Fruit fly (Drosophila melanogaster) whole organism, embryonic: Measurements from ENCODE around the gene CG17325.

ENCODE experiments used
- Abd-B ChIP-seq: fragments of 200-800 bp; sonication (Bioruptor generic); optimal IDR thresholded peaks from 2 replicates; lab custom pipeline; 2018; ENCODE audit warnings: missing biosample characterization, mild to moderate bottlenecking, missing genetic modification characterization, moderate library complexity
- BEAF-32 ChIP-seq: fragments of 200-800 bp; sonication (Bioruptor generic); optimal IDR thresholded peaks from 3 replicates; lab custom pipeline; 2017; ENCODE audit warnings: missing biosample characterization, missing genetic modification characterization, mild to moderate bottlenecking, moderate library complexity, missing genetic modification reagents
- CG11696 ChIP-seq: fragments of 200-800 bp; sonication (Bioruptor generic); IDR thresholded peaks from 2 replicates; pipeline ENCODE4 v1.3.6; 2022; ENCODE audit warnings: missing biosample characterization, missing genetic modification characterization
- CG12942 ChIP-seq: fragments of 200-800 bp; sonication (Bioruptor generic); optimal IDR thresholded peaks from 3 replicates; lab custom pipeline; 2016; ENCODE audit warnings: missing biosample characterization, missing genetic modification characterization
- CG15601 ChIP-seq: fragments of 200-800 bp; sonication (Bioruptor generic); optimal IDR thresholded peaks from 3 replicates; lab custom pipeline; 2019; ENCODE audit warnings: missing biosample characterization, mild to moderate bottlenecking, missing genetic modification characterization, moderate library complexity
- CG17385 ChIP-seq: fragments of 200-800 bp; sonication (Bioruptor generic); optimal IDR thresholded peaks from 3 replicates; lab custom pipeline; 2018; ENCODE audit warnings: missing biosample characterization, mild to moderate bottlenecking, missing genetic modification characterization
- CG17802 ChIP-seq: fragments of 200-800 bp; sonication (Bioruptor generic); optimal IDR thresholded peaks from 2 replicates; lab custom pipeline; 2018; ENCODE audit warnings: missing biosample characterization, mild to moderate bottlenecking, missing genetic modification characterization, moderate library complexity
- CG2199 ChIP-seq: fragments of 200-800 bp; sonication (Bioruptor generic); IDR thresholded peaks from 3 replicates; pipeline ENCODE4 v1.3.6; 2022; ENCODE audit warnings: missing biosample characterization, missing genetic modification characterization
- CG4360 ChIP-seq: fragments of 200-800 bp; sonication (Bioruptor generic); IDR thresholded peaks from 2 replicates; pipeline ENCODE4 v1.3.6; 2022; ENCODE audit warnings: missing biosample characterization, missing genetic modification characterization
- CG7271 ChIP-seq: fragments of 200-800 bp; sonication (Bioruptor generic); optimal IDR thresholded peaks from 2 replicates; lab custom pipeline; 2018; ENCODE audit warnings: missing biosample characterization, mild to moderate bottlenecking, missing genetic modification characterization, moderate library complexity
- CG8944 ChIP-seq: fragments of 200-800 bp; sonication (Bioruptor generic); optimal IDR thresholded peaks from 3 replicates; lab custom pipeline; 2016; ENCODE audit warnings: missing biosample characterization, missing genetic modification characterization
- CG9215 ChIP-seq: fragments of 200-800 bp; sonication (Bioruptor generic); IDR thresholded peaks from 2 replicates; pipeline ENCODE4 v1.3.6; 2022; ENCODE audit warnings: missing biosample characterization, missing genetic modification characterization
- CG9609 ChIP-seq: fragments of 200-800 bp; sonication (Bioruptor generic); optimal IDR thresholded peaks from 3 replicates; lab custom pipeline; 2016; ENCODE audit warnings: missing biosample characterization, missing genetic modification characterization
- D ChIP-seq, 2 experiments: fragments of 200-800 bp in 1 of 2; fragments of >200 bp in 1 of 2; sonication (Bioruptor generic) in 1 of 2; optimal IDR thresholded peaks; 2 replicates in 1 of 2; 3 replicates in 1 of 2; lab custom pipeline; 2017; ENCODE audit warnings: mild to moderate bottlenecking in 1 of 2, missing biosample characterization in 1 of 2, missing genetic modification characterization in 1 of 2, missing genetic modification reagents in 1 of 2
- Ets65A ChIP-seq: fragments of 200-800 bp; sonication (Bioruptor generic); peaks from one replicate; lab custom pipeline; 2016; ENCODE audit warnings: missing biosample characterization, missing genetic modification characterization
- Gsc ChIP-seq: fragments of 200-800 bp; sonication (Bioruptor generic); IDR thresholded peaks from 2 replicates; pipeline ENCODE4 v1.3.6; 2022; ENCODE audit warnings: missing biosample characterization, missing genetic modification characterization
- HLH54F ChIP-seq: fragments of 200-800 bp; sonication (Bioruptor generic); optimal IDR thresholded peaks from 3 replicates; lab custom pipeline; 2016; ENCODE audit warnings: missing biosample characterization, missing genetic modification characterization
- Hmx ChIP-seq: fragments of 200-800 bp; sonication (Bioruptor generic); optimal IDR thresholded peaks from 2 replicates; lab custom pipeline; 2016; ENCODE audit warnings: missing biosample characterization, missing genetic modification characterization
- Kr ChIP-seq: fragments of 200-800 bp; sonication (Bioruptor generic); optimal IDR thresholded peaks from 2 replicates; lab custom pipeline; 2017; ENCODE audit warnings: missing biosample characterization, mild to moderate bottlenecking, missing genetic modification characterization
- MBD-R2 ChIP-seq: fragments of 200-800 bp; sonication (Bioruptor generic); IDR thresholded peaks from 2 replicates; pipeline ENCODE4 v1.3.6; 2022; ENCODE audit warnings: missing biosample characterization, missing genetic modification characterization
- NfI ChIP-seq: fragments of 200-800 bp; sonication (Bioruptor generic); optimal IDR thresholded peaks from 3 replicates; lab custom pipeline; 2018; ENCODE audit warnings: missing biosample characterization, mild to moderate bottlenecking, missing genetic modification characterization, moderate library complexity
- Poxn ChIP-seq: fragments of 200-800 bp; sonication (Bioruptor generic); IDR thresholded peaks from 2 replicates; pipeline ENCODE4 v1.3.6; 2022; ENCODE audit warnings: missing biosample characterization, missing genetic modification characterization
- Sox102F ChIP-seq: fragments of 200-800 bp; sonication (Bioruptor generic); optimal IDR thresholded peaks from 2 replicates; lab custom pipeline; 2018; ENCODE audit warnings: missing biosample characterization, mild to moderate bottlenecking, missing genetic modification characterization, moderate library complexity
- Stat92E ChIP-seq, 3 experiments: fragments of >200 bp in 2 of 3; fragments of 200-800 bp in 1 of 3; sonication (Bioruptor generic) in 1 of 3; optimal IDR thresholded peaks; 2 replicates each; lab custom pipeline; 2017 to 2019; ENCODE audit warnings: missing biosample characterization in 3 of 3, missing genetic modification characterization in 3 of 3, mild to moderate bottlenecking in 1 of 3, moderate library complexity in 1 of 3
- TFAM ChIP-seq: fragments of 200-800 bp; sonication (Bioruptor generic); optimal IDR thresholded peaks from 2 replicates; lab custom pipeline; 2017; ENCODE audit warnings: missing biosample characterization, missing genetic modification characterization, inconsistent platforms
- Tbp ChIP-seq: fragments of >200 bp; optimal IDR thresholded peaks from 2 replicates; lab custom pipeline; 2018; ENCODE audit warnings: missing biosample characterization, missing genetic modification characterization
- Trl ChIP-seq, 3 experiments: fragments of >200 bp in 2 of 3; fragments of 200-800 bp in 1 of 3; sonication (Bioruptor generic) in 1 of 3; optimal IDR thresholded peaks; 2 replicates in 1 of 3; 3 replicates in 2 of 3; lab custom pipeline; 2016 to 2017; ENCODE audit warnings: missing biosample characterization in 1 of 3, missing genetic modification characterization in 1 of 3
- Usf ChIP-seq: fragments of 200-800 bp; sonication (Bioruptor generic); optimal IDR thresholded peaks from 2 replicates; lab custom pipeline; 2017; ENCODE audit warnings: missing genotype, missing biosample characterization, missing genetic modification characterization
- Xbp1 ChIP-seq: fragments of 200-800 bp; sonication (Bioruptor generic); optimal IDR thresholded peaks from 3 replicates; lab custom pipeline; 2016; ENCODE audit warnings: missing biosample characterization, mild to moderate bottlenecking, missing genetic modification characterization
- cg ChIP-seq: fragments of 200-800 bp; sonication (Bioruptor generic); optimal IDR thresholded peaks from 3 replicates; lab custom pipeline; 2019; ENCODE audit warnings: missing biosample characterization, mild to moderate bottlenecking, missing genetic modification characterization, moderate library complexity
- da ChIP-seq: fragments of 200-800 bp; sonication (Bioruptor generic); optimal IDR thresholded peaks from 2 replicates; lab custom pipeline; 2016; ENCODE audit warnings: missing biosample characterization, missing genetic modification characterization
- dysf ChIP-seq: fragments of 200-800 bp; sonication (Bioruptor generic); IDR thresholded peaks from 3 replicates; pipeline ENCODE4 v1.3.6; 2022; ENCODE audit warnings: missing biosample characterization, missing genetic modification characterization
- gcm ChIP-seq: fragments of 200-800 bp; sonication (Bioruptor generic); optimal IDR thresholded peaks from 2 replicates; lab custom pipeline; 2019; ENCODE audit warnings: missing biosample characterization, mild to moderate bottlenecking, missing genetic modification characterization, moderate library complexity
- ham ChIP-seq: fragments of 200-800 bp; sonication (Bioruptor generic); IDR thresholded peaks from 2 replicates; pipeline ENCODE4 v1.3.6; 2022; ENCODE audit warnings: missing biosample characterization, missing genetic modification characterization
- jigr1 ChIP-seq: fragments of 200-800 bp; sonication (Bioruptor generic); IDR thresholded peaks from 3 replicates; pipeline ENCODE4 v1.3.6; 2022; ENCODE audit warnings: missing biosample characterization, missing genetic modification characterization
- lov ChIP-seq, 2 experiments: fragments of 200-800 bp in 1 of 2; fragments of >200 bp in 1 of 2; sonication (Bioruptor generic) in 1 of 2; IDR thresholded peaks in 1 of 2; optimal IDR thresholded peaks in 1 of 2; 2 replicates in 1 of 2; 3 replicates in 1 of 2; pipeline versions ENCODE4 v1.3.6 to Lab custom; 2017 to 2022; ENCODE audit warnings: missing biosample characterization in 1 of 2, missing genetic modification characterization in 1 of 2
- org-1 ChIP-seq: fragments of 200-800 bp; sonication (Bioruptor generic); optimal IDR thresholded peaks from 2 replicates; lab custom pipeline; 2017; ENCODE audit warnings: missing biosample characterization, missing genetic modification characterization
- sna ChIP-seq: fragments of 200-800 bp; sonication (Bioruptor generic); IDR thresholded peaks from 2 replicates; pipeline ENCODE4 v1.3.6; 2022; ENCODE audit warnings: missing biosample characterization, missing genetic modification characterization; ENCODE audit not compliant: partially characterized antibody
- sr ChIP-seq: fragments of 200-800 bp; sonication (Bioruptor generic); IDR thresholded peaks from 3 replicates; pipeline ENCODE4 v1.3.6; 2022; ENCODE audit warnings: missing biosample characterization, missing genetic modification characterization
- twi ChIP-seq: fragments of 200-800 bp; optimal IDR thresholded peaks from 2 replicates; lab custom pipeline; 2019; ENCODE audit warnings: missing biosample characterization, mild to moderate bottlenecking, missing genetic modification characterization, moderate library complexity
- unpg ChIP-seq: fragments of 200-800 bp; sonication (Bioruptor generic); optimal IDR thresholded peaks from 3 replicates; lab custom pipeline; 2018; ENCODE audit warnings: missing biosample characterization, mild to moderate bottlenecking, missing genetic modification characterization, moderate library complexity
- z ChIP-seq: fragments of 200-800 bp; sonication (Bioruptor generic); IDR thresholded peaks from 3 replicates; pipeline ENCODE4 v1.3.6; 2022; ENCODE audit warnings: missing biosample characterization, missing genetic modification characterization
- zen ChIP-seq: fragments of 200-800 bp; sonication (Bioruptor generic); optimal IDR thresholded peaks from 3 replicates; lab custom pipeline; 2018; ENCODE audit warnings: missing biosample characterization, mild to moderate bottlenecking, missing genetic modification characterization, moderate library complexity
- zen2 ChIP-seq: fragments of 200-800 bp; sonication (Bioruptor generic); IDR thresholded peaks from 3 replicates; pipeline ENCODE4 v1.3.6; 2022; ENCODE audit warnings: missing biosample characterization, missing genetic modification characterization; ENCODE audit not compliant: partially characterized antibody

Gene CG17325

dm6 chr2L:18796446-18796845 is 16.0 kb upstream of the CG17325 start (continued):
- TF ChIP-seq ham (GFP tag; lab: Robert Waterston, UW), result no peak
- TF ChIP-seq CG12942 (GFP tag; lab: Kevin White, UChicago), result no peak
- no peak for TF ChIP-seq Xbp1 (GFP tag; lab: Kevin White, UChicago)
- TF ChIP-seq da (GFP tag; lab: Kevin White, UChicago), result no peak
- TF ChIP-seq TFAM (GFP tag; lab: Kevin White, UChicago), result no peak
- TF ChIP-seq CG8944, result no peak
- TF ChIP-seq sr (GFP tag; lab: Robert Waterston, UW), result peak; percentile 30; the same call in 1 of the 3 replicates
- no peak for TF ChIP-seq Kr
- no peak for TF ChIP-seq sna
- no peak for TF ChIP-seq Tbp

DNA sequence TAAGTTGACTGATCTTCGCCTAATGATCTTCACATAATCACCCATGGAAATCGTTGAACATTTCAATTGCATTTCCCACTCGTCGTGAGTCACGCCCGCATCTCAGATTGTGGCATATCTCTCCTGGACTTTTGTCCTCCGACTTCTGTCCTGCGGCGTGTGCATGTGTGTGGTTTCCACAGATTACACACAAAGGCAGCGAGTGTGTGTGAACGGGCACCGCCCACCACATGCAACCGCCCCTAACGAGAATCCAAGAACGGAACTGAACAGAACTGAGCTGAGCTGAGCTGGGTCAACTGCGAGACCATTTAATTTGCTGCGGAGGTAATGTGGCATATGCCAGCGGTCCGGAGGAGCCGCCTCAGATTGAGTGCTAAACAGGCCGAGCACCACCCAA is 10.7 kb upstream of the CG17325 start:
- TF ChIP-seq gcm (GFP tag; lab: Kevin White, UChicago) (peak; percentile 15), cg (GFP tag; lab: Kevin White, UChicago) (peak; percentile 12), lov (optimal IDR thresholded peaks at IDR 0.05; lab: Kevin White, UChicago) (no peak), lov (GFP tag; IDR thresholded peaks at IDR 0.05; lab: Robert Waterston, UW) (0 out of 3 replicates have a peak, but pooled peaks have one; percentile 29), Stat92E (GFP tag; optimal IDR thresholded peaks at IDR 0.05; lab: Kevin White, UChicago) (no peak), BEAF-32 (GFP tag; lab: Kevin White, UChicago) (peak; percentile 36), D (optimal IDR thresholded peaks at IDR 0.05; lab: Kevin White, UChicago) (peak; percentile 54), D (GFP tag; optimal IDR thresholded peaks at IDR 0.05; lab: Kevin White, UChicago) (no peak), twi (tag; lab: Kevin White, UChicago) (peak; percentile 90), CG17802 (tag; lab: Kevin White, UChicago) (peak; percentile 66), zen (peak; percentile 24), CG15601 (tag; lab: Kevin White, UChicago) (no peak)

dm6 chr2L:18805247-18805636 is 7.2 kb upstream of the CG17325 start, which contains the start of gene CG43814:
CG43814 (minus strand) TSS chr2L:18805347.
- no peak for TF ChIP-seq Abd-B (GFP tag; lab: Kevin White, UChicago)
- TF ChIP-seq Usf (GFP tag; lab: Kevin White, UChicago), result no peak
- no peak for TF ChIP-seq zen
- no peak for TF ChIP-seq zen2 (GFP tag; lab: Robert Waterston, UW)
- no peak for TF ChIP-seq dysf (GFP tag; lab: Robert Waterston, UW)
- no peak for TF ChIP-seq CG9215 (GFP tag; lab: Robert Waterston, UW)
- TF ChIP-seq jigr1, result no peak
- TF ChIP-seq CG9609 (GFP tag; lab: Kevin White, UChicago), result no peak
- no peak for TF ChIP-seq Trl (optimal IDR thresholded peaks at IDR 0.05; lab: Kevin White, UChicago)
- no peak for TF ChIP-seq Trl (GFP tag; optimal IDR thresholded peaks at IDR 0.05; lab: Kevin White, UChicago)
- TF ChIP-seq MBD-R2 (GFP tag; lab: Robert Waterston, UW), result no peak

dm6 chr2L:18805637-18806403 is 6.6 kb upstream of the CG17325 start:
- TF ChIP-seq CG7271 (tag; lab: Kevin White, UChicago) (no peak), CG9609 (GFP tag; lab: Kevin White, UChicago) (no peak), CG4360 (GFP tag; lab: Robert Waterston, UW) (no peak), Sox102F (GFP tag; lab: Kevin White, UChicago) (no peak), BEAF-32 (GFP tag; lab: Kevin White, UChicago) (no peak), Gsc (GFP tag; lab: Robert Waterston, UW) (no peak), CG2199 (GFP tag; lab: Robert Waterston, UW) (no peak), unpg (peak; percentile 8), z (GFP tag; lab: Robert Waterston, UW) (no peak), org-1 (GFP tag; lab: Kevin White, UChicago) (no peak), HLH54F (GFP tag; lab: Kevin White, UChicago) (no peak), NfI (no peak), Hmx (no peak), CG17385 (GFP tag; lab: Kevin White, UChicago) (no peak), CG11696 (GFP tag; lab: Robert Waterston, UW) (no peak), Poxn (GFP tag; lab: Robert Waterston, UW) (no peak), Ets65A (GFP tag; lab: Kevin White, UChicago) (peak; percentile 38)
